Worm (Caenorhabditis elegans) whole organism, mixed stage, embryonic: ENCODE data around the gene E_BE45912.2.

Experiments
- sptf-1 ChIP-seq: sonication (generic microtip); optimal IDR thresholded peaks from 2 replicates; lab custom pipeline; 2017; ENCODE audit warnings: mild to moderate bottlenecking, missing genetic modification characterization, moderate library complexity, missing compliant biosample characterization
- unc-39 ChIP-seq: fragments of 150-350 bp; optimal IDR thresholded peaks from 2 replicates; lab custom pipeline; 2014; ENCODE audit warnings: missing biosample characterization, missing genetic modification characterization

ce11 chrIII:1040059-1040458 lies 9.2 kb upstream of the E_BE45912.2 start:
- no peak for TF ChIP-seq sptf-1
- TF ChIP-seq unc-39 (tag; lab: Kevin White, UChicago): no peak
